Fruit fly (Drosophila melanogaster): ENCODE measurements around the gene Pdk1.

DNA sequence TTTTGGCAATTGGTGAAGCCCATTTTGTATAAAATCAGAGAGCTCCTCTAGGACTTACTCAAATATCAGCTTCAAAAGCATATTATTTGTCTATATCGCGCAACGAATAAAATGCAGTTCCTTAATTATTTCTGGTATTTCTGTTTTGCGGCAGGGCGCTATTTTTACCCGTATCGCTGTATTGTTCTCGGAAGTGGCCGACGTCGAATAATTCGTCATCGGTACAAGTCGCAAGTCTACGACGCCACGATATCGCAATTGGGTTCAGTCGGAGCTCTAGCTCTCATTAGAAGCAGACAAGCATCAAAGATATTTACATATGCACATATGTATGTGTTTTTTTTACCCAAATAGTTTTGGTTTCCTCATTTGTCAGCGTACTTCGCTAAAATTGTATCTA, 25.2 kb upstream of the Pdk1 start:
- TF ChIP-seq Snoo (tag; optimal IDR thresholded peaks at IDR 0.05): no peak
- no peak for TF ChIP-seq CG8159 (tag; optimal IDR thresholded peaks at IDR 0.05)
- no peak for TF ChIP-seq CG13204 (GFP tag; optimal IDR thresholded peaks at IDR 0.05)
- no peak for TF ChIP-seq Ets98B (GFP tag; IDR thresholded peaks at IDR 0.05)
- TF ChIP-seq EcR (GFP tag; optimal IDR thresholded peaks at IDR 0.05): no peak

Measured in whole organism, pupa.